Fruit fly (Drosophila melanogaster) whole organism, wandering third instar larva: ENCODE measurements around the gene CG1463.

Source experiments
- Abd-B ChIP-seq: fragments of >200 bp; optimal IDR thresholded peaks from 2 replicates; lab custom pipeline; 2017; ENCODE audit warnings: missing biosample characterization, missing genetic modification characterization
- CG32264 ChIP-seq: fragments of 200-800 bp; sonication (Bioruptor generic); optimal IDR thresholded peaks from 2 replicates; lab custom pipeline; 2016; ENCODE audit warnings: missing biosample characterization, missing genetic modification characterization
- CG9705 ChIP-seq: fragments of 200-800 bp; sonication (Bioruptor generic); optimal IDR thresholded peaks from 2 replicates; lab custom pipeline; 2018; ENCODE audit warnings: missing biosample characterization, mild to moderate bottlenecking, missing genetic modification characterization
- CrebA ChIP-seq: fragments of 200-800 bp; sonication (Bioruptor generic); optimal IDR thresholded peaks from 2 replicates; lab custom pipeline; 2016; ENCODE audit warnings: missing biosample characterization, mild to moderate bottlenecking, missing genetic modification characterization, borderline replicate concordance
- Dif ChIP-seq: fragments of 200-275, 200-300 bp; sonication (Bioruptor generic); optimal IDR thresholded peaks from 2 replicates; lab custom pipeline; 2018; ENCODE audit warnings: missing biosample characterization, missing genetic modification characterization; ENCODE audit not compliant: partially characterized antibody
- GATAd ChIP-seq: sonication (Bioruptor generic); optimal IDR thresholded peaks from 2 replicates; lab custom pipeline; 2016; ENCODE audit warnings: missing biosample characterization, missing genetic modification characterization
- HLH106 ChIP-seq: fragments of 200-800 bp; optimal IDR thresholded peaks from 3 replicates; lab custom pipeline; 2019; ENCODE audit warnings: missing biosample characterization, mild to moderate bottlenecking, missing genetic modification characterization, moderate library complexity
- Hnf4 ChIP-seq: fragments of 200-800 bp; sonication (Bioruptor generic); optimal IDR thresholded peaks from 2 replicates; lab custom pipeline; 2016; ENCODE audit warnings: missing biosample characterization, mild to moderate bottlenecking, missing genetic modification characterization
- Hr78 ChIP-seq: fragments of >200 bp; optimal IDR thresholded peaks from 2 replicates; lab custom pipeline; 2017; ENCODE audit warnings: missing biosample characterization, missing genetic modification characterization
- Jra ChIP-seq: sonication (Bioruptor generic); optimal IDR thresholded peaks from 2 replicates; lab custom pipeline; 2016; ENCODE audit warnings: missing biosample characterization, missing genetic modification characterization
- Mio ChIP-seq: sonication (Bioruptor generic); optimal IDR thresholded peaks from 2 replicates; lab custom pipeline; 2016; ENCODE audit warnings: missing biosample characterization, missing genetic modification characterization
- Myc ChIP-seq: fragments of >200 bp; optimal IDR thresholded peaks from 2 replicates; lab custom pipeline; 2017
- N ChIP-seq: fragments of >200 bp; optimal IDR thresholded peaks from 2 replicates; lab custom pipeline; 2018; ENCODE audit warnings: missing biosample characterization, missing external identifiers, missing genetic modification characterization
- OdsH ChIP-seq: fragments of 200-800 bp; sonication (Bioruptor generic); optimal IDR thresholded peaks from 2 replicates; lab custom pipeline; 2016; ENCODE audit warnings: missing biosample characterization, mild to moderate bottlenecking, missing genetic modification characterization
- Rel ChIP-seq, 2 experiments: fragments of 200-800 bp; sonication (Bioruptor generic) in 1 of 2; optimal IDR thresholded peaks; 2 replicates in 1 of 2; 3 replicates in 1 of 2; lab custom pipeline; 2016 to 2019; ENCODE audit warnings: mild to moderate bottlenecking in 2 of 2, missing biosample characterization in 2 of 2, missing genetic modification characterization in 2 of 2, moderate library complexity in 1 of 2
- Sp1 ChIP-seq: fragments of 200-800 bp; sonication (Bioruptor generic); optimal IDR thresholded peaks from 3 replicates; lab custom pipeline; 2019; ENCODE audit warnings: missing biosample characterization, mild to moderate bottlenecking, missing genetic modification characterization, moderate library complexity
- Vsx2 ChIP-seq: fragments of 200-300, 225-300 bp; sonication (Bioruptor generic); optimal IDR thresholded peaks from 2 replicates; lab custom pipeline; 2018; ENCODE audit warnings: missing biosample characterization, missing genetic modification characterization; ENCODE audit not compliant: partially characterized antibody
- br ChIP-seq: fragments of 200-800 bp; sonication (Bioruptor generic); optimal IDR thresholded peaks from 2 replicates; lab custom pipeline; 2016; ENCODE audit warnings: missing biosample characterization, missing genetic modification characterization
- brk ChIP-seq: fragments of 200-800 bp; sonication (Bioruptor generic); optimal IDR thresholded peaks from 2 replicates; lab custom pipeline; 2016; ENCODE audit warnings: missing biosample characterization, mild to moderate bottlenecking, missing genetic modification characterization
- dl ChIP-seq, 2 experiments: fragments of 175-275, 200-275 bp in 1 of 2; fragments of 200-275 bp in 1 of 2; sonication (Bioruptor generic); optimal IDR thresholded peaks; lab custom pipeline; 2018; ENCODE audit warnings: mild to moderate bottlenecking in 2 of 2, missing biosample characterization in 2 of 2, missing genetic modification characterization in 2 of 2, moderate library complexity in 2 of 2; ENCODE audit not compliant: partially characterized antibody in 2 of 2, insufficient read depth in 1 of 2
- dmrt93B ChIP-seq: fragments of 200-800 bp; sonication (Bioruptor generic); optimal IDR thresholded peaks from 2 replicates; lab custom pipeline; 2018; ENCODE audit warnings: missing biosample characterization, mild to moderate bottlenecking, missing genetic modification characterization
- dsf ChIP-seq: sonication (Bioruptor generic); optimal IDR thresholded peaks from 2 replicates; lab custom pipeline; 2016; ENCODE audit warnings: missing biosample characterization, missing genetic modification characterization, borderline replicate concordance
- ey ChIP-seq: fragments of 200-800 bp; sonication (Bioruptor generic); optimal IDR thresholded peaks from 2 replicates; lab custom pipeline; 2016; ENCODE audit warnings: missing biosample characterization, missing genetic modification characterization
- foxo ChIP-seq, 2 experiments: fragments of 200-800 bp; sonication (Bioruptor generic); optimal IDR thresholded peaks; 2 replicates in 1 of 2; 3 replicates in 1 of 2; lab custom pipeline; 2016 to 2017; ENCODE audit warnings: missing biosample characterization in 2 of 2, missing genetic modification characterization in 2 of 2
- fru ChIP-seq: fragments of 200-800 bp; sonication (Bioruptor generic); optimal IDR thresholded peaks from 3 replicates; lab custom pipeline; 2016; ENCODE audit warnings: missing biosample characterization, mild to moderate bottlenecking, missing genetic modification characterization
- h ChIP-seq: fragments of 200-800 bp; sonication (Bioruptor generic); optimal IDR thresholded peaks from 3 replicates; lab custom pipeline; 2016; ENCODE audit warnings: missing biosample characterization, mild to moderate bottlenecking, missing genetic modification characterization
- jim ChIP-seq: fragments of 175-275, 200-325 bp; sonication (Bioruptor generic); optimal IDR thresholded peaks from 2 replicates; lab custom pipeline; 2016; ENCODE audit warnings: missing biosample characterization, mild to moderate bottlenecking, missing genetic modification characterization
- psq ChIP-seq: fragments of 200-800 bp; sonication (Bioruptor generic); optimal IDR thresholded peaks from 3 replicates; lab custom pipeline; 2017; ENCODE audit warnings: missing biosample characterization, mild to moderate bottlenecking, missing genetic modification characterization, moderate library complexity
- rgr ChIP-seq: fragments of 200-800 bp; sonication (Bioruptor generic); optimal IDR thresholded peaks from 3 replicates; lab custom pipeline; 2016; ENCODE audit warnings: missing biosample characterization, mild to moderate bottlenecking, missing genetic modification characterization
- sage ChIP-seq: fragments of 200-800 bp; sonication (Bioruptor generic); optimal IDR thresholded peaks from 2 replicates; lab custom pipeline; 2016; ENCODE audit warnings: missing biosample characterization, mild to moderate bottlenecking, missing genetic modification characterization
- sv ChIP-seq: fragments of 200-800 bp; sonication (Bioruptor generic); optimal IDR thresholded peaks from 3 replicates; lab custom pipeline; 2016; ENCODE audit warnings: missing biosample characterization, missing genetic modification characterization
- tai ChIP-seq: sonication (Bioruptor generic); optimal IDR thresholded peaks from 2 replicates; lab custom pipeline; 2016; ENCODE audit warnings: missing biosample characterization, missing genetic modification characterization
- usp ChIP-seq: fragments of >200 bp; optimal IDR thresholded peaks from 2 replicates; lab custom pipeline; 2017; ENCODE audit warnings: missing biosample characterization, missing genetic modification characterization
- woc ChIP-seq: sonication (Bioruptor generic); optimal IDR thresholded peaks from 2 replicates; lab custom pipeline; 2016; ENCODE audit warnings: missing biosample characterization, mild to moderate bottlenecking, missing genetic modification characterization

Gene CG1463

DNA sequence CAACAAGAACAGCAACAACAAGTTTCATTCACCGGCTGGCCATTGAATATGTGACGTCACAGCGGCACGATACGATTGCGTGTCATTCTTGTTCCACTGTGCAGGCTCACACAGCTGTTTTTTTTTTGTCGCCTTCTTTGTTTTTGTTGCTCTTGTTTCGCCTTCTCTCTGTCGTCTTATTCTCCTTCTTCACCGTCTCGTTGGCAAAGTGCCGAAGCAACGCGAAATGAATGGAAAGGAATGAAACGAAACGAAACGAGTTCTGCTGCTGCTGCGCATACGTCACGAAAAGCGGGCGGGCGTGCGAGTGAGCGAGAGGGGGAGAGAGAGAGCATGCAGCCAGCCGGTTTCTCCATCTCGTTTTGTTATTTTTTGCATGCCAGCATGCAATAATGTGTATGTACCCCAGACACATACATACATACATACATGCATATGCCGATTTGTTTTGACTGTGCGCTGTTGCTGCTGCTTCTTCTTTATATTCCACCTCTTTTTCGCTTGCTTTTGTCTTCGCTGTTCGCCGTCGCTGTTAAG is 36.7 kb downstream of the CG1463 start:
- TF ChIP-seq tai (GFP tag; lab: Kevin White, UChicago) = no peak
- peak in 1 of 2 experiments; percentile 58 for TF ChIP-seq dl (GFP tag; optimal IDR thresholded peaks at IDR 0.05; lab: Kevin White, UChicago; ENCODE audit: insufficient read depth in 1 of 2, partially characterized antibody in 2 of 2)
- TF ChIP-seq sv (GFP tag; lab: Kevin White, UChicago) = no peak
- no peak for TF ChIP-seq Rel (GFP tag; optimal IDR thresholded peaks at IDR 0.05; lab: Kevin White, UChicago)
- peak; percentile 71 for TF ChIP-seq Rel (tag; optimal IDR thresholded peaks at IDR 0.05; lab: Kevin White, UChicago)
- no peak for TF ChIP-seq usp
- TF ChIP-seq CG9705 (GFP tag; lab: Kevin White, UChicago) = no peak
- peak; percentile 77 for TF ChIP-seq Sp1
- TF ChIP-seq Dif (GFP tag; lab: Kevin White, UChicago) = peak; percentile 64
- TF ChIP-seq N (GFP tag; lab: Kevin White, UChicago) = no peak
- peak; percentile 84 for TF ChIP-seq jim (GFP tag; lab: Kevin White, UChicago)
- TF ChIP-seq rgr (GFP tag; lab: Kevin White, UChicago) = peak; percentile 46
- peak; percentile 78 for TF ChIP-seq Vsx2 (GFP tag; lab: Kevin White, UChicago)
- TF ChIP-seq dsf (GFP tag; lab: Kevin White, UChicago) = no peak
- TF ChIP-seq foxo (GFP tag; optimal IDR thresholded peaks at IDR 0.05; lab: Kevin White, UChicago) = peak; percentile 11 to 42
- peak; percentile 19 for TF ChIP-seq Jra (GFP tag; lab: Kevin White, UChicago)
- peak; percentile 90 for TF ChIP-seq CrebA (GFP tag; lab: Kevin White, UChicago)
- no peak for TF ChIP-seq OdsH (GFP tag; lab: Kevin White, UChicago)
- TF ChIP-seq fru = peak; percentile 69
- TF ChIP-seq woc (GFP tag; lab: Kevin White, UChicago) = peak; percentile 59
- no peak for TF ChIP-seq CG32264 (GFP tag; lab: Kevin White, UChicago)
- peak; percentile 53 for TF ChIP-seq Mio (GFP tag; lab: Kevin White, UChicago)
- TF ChIP-seq psq = peak; percentile 98
- TF ChIP-seq brk = peak; percentile 34
- no peak for TF ChIP-seq Abd-B
- TF ChIP-seq sage (GFP tag; lab: Kevin White, UChicago) = peak; percentile 70
- TF ChIP-seq h (GFP tag; lab: Kevin White, UChicago) = peak; percentile 42
- TF ChIP-seq br (GFP tag; lab: Kevin White, UChicago) = peak; percentile 50
- peak; percentile 29 for TF ChIP-seq ey
- no peak for TF ChIP-seq Hr78
- TF ChIP-seq dmrt93B (GFP tag; lab: Kevin White, UChicago) = peak; percentile 2

DNA sequence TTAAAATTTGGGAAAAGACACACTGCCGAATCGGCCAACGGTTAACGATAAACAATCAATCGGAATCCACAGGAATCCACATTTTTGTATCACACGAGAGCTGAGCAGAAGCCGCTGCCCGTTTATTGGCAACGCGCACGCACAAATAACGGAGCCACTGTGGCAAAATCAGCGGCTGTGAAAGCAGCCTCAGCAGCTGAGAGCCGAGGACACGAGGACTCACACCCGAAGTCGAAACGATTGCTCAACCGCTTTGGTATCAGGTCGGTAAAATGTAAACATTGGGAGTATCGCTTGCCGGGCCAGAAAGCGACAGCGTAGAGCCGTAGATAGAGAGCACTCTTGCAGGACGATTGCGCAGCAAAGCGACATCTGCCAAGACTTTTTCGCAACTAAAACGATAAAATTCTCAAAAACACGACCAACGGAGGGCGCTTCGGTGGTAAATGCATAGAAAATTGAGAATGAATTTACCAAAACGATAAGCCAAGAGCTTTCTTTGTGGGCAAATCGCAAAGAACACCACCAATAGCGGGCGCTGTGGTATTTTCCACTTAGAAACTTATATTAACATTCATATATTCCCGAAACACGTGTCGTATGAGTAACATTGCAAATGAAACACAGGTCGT is 43.1 kb downstream of the CG1463 start, which contains the start of gene hwt:
Gene hwt, minus strand, starts transcription at position 161 of the 632 bp plus-strand sequence.
- TF ChIP-seq rgr (GFP tag; lab: Kevin White, UChicago) = no peak
- TF ChIP-seq h (GFP tag; lab: Kevin White, UChicago) = no peak
- no peak for TF ChIP-seq dsf (GFP tag; lab: Kevin White, UChicago)
- no peak for TF ChIP-seq br (GFP tag; lab: Kevin White, UChicago)
- TF ChIP-seq Dif (GFP tag; lab: Kevin White, UChicago) = no peak
- TF ChIP-seq dmrt93B (GFP tag; lab: Kevin White, UChicago) = no peak
- TF ChIP-seq foxo (GFP tag; optimal IDR thresholded peaks at IDR 0.05; lab: Kevin White, UChicago) = no peak
- TF ChIP-seq jim (GFP tag; lab: Kevin White, UChicago) = no peak
- no peak for TF ChIP-seq Myc
- no peak for TF ChIP-seq ey
- TF ChIP-seq dl (GFP tag; optimal IDR thresholded peaks at IDR 0.05; lab: Kevin White, UChicago; ENCODE audit: insufficient read depth in 1 of 2, partially characterized antibody in 2 of 2) = no peak
- TF ChIP-seq GATAd (GFP tag; lab: Kevin White, UChicago) = no peak
- TF ChIP-seq, all 38 proteins: peak for 0

DNA sequence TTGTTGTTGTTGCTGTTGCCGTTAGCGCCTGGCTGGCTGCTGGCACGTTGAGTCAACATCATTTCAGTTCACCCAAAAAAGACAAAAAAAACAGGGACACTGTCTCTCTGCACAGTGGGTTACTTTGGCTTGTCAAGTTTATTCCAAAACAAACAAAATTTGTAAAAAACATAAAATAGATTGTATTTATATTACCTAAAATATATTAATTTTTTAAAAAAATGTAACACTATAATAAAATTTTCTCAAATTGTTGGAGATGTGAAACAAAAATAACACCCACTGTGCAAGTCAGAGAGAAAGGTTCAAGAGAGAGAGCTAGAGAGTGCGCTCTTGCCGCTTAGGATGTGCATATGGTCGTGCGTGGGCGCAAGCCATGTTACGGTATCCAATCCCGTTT is 43.8 kb downstream of the CG1463 start:
- TF ChIP-seq woc (GFP tag; lab: Kevin White, UChicago) (no peak), HLH106 (tag; lab: Kevin White, UChicago) (peak; percentile 74), brk (peak; percentile 21), foxo (GFP tag; optimal IDR thresholded peaks at IDR 0.05; lab: Kevin White, UChicago) (peak in 1 of 2 experiments; percentile 71), dsf (GFP tag; lab: Kevin White, UChicago) (no peak), tai (GFP tag; lab: Kevin White, UChicago) (no peak), Abd-B (no peak), psq (peak; percentile 53), dmrt93B (GFP tag; lab: Kevin White, UChicago) (peak; percentile 31), Myc (no peak), Rel (GFP tag; optimal IDR thresholded peaks at IDR 0.05; lab: Kevin White, UChicago) (peak; percentile 10), Rel (tag; optimal IDR thresholded peaks at IDR 0.05; lab: Kevin White, UChicago) (no peak), rgr (GFP tag; lab: Kevin White, UChicago) (peak; percentile 61), br (GFP tag; lab: Kevin White, UChicago) (peak; percentile 7), jim (GFP tag; lab: Kevin White, UChicago) (no peak), Sp1 (peak; percentile 79), ey (peak; percentile 18), h (GFP tag; lab: Kevin White, UChicago) (peak; percentile 60), sage (GFP tag; lab: Kevin White, UChicago) (no peak), GATAd (GFP tag; lab: Kevin White, UChicago) (no peak), OdsH (GFP tag; lab: Kevin White, UChicago) (peak; percentile 53), CG32264 (GFP tag; lab: Kevin White, UChicago) (no peak), fru (peak; percentile 63), Hnf4 (GFP tag; lab: Kevin White, UChicago) (peak; percentile 12)
